Fruit fly (Drosophila melanogaster) whole organism, embryonic: ENCODE data around the gene CCAP-R.

ENCODE experiments used
- Atf-2 ChIP-seq: fragments of 200-800 bp; sonication (Bioruptor generic); optimal IDR thresholded peaks from 2 replicates; lab custom pipeline; 2016; ENCODE audit warnings: missing biosample characterization, missing genetic modification characterization
- Atf6 ChIP-seq: fragments of 200-800 bp; sonication (Bioruptor generic); IDR thresholded peaks from 2 replicates; pipeline ENCODE4 v1.3.6; 2022; ENCODE audit warnings: missing biosample characterization, missing genetic modification characterization
- Awh ChIP-seq: fragments of 200-800 bp; sonication (Bioruptor generic); IDR thresholded peaks from 2 replicates; pipeline ENCODE4, ENCODE4 v1.3.6; 2022; ENCODE audit warnings: missing biosample characterization, missing genetic modification characterization
- CG10321 ChIP-seq: fragments of 200-800 bp; sonication (Bioruptor generic); IDR thresholded peaks from 2 replicates; pipeline ENCODE4 v1.3.6; 2022; ENCODE audit warnings: missing biosample characterization, missing genetic modification characterization
- CG10565 ChIP-seq: fragments of 200-800 bp; sonication (Bioruptor generic); optimal IDR thresholded peaks from 3 replicates; lab custom pipeline; 2016; ENCODE audit warnings: missing biosample characterization, mild to moderate bottlenecking, missing genetic modification characterization
- CG12299 ChIP-seq: fragments of 200-800 bp; sonication (Bioruptor generic); optimal IDR thresholded peaks from 2 replicates; lab custom pipeline; 2018; ENCODE audit warnings: missing biosample characterization, mild to moderate bottlenecking, missing genetic modification characterization
- CG13123 ChIP-seq: fragments of 200-800 bp; sonication (Bioruptor generic); optimal IDR thresholded peaks from 2 replicates; lab custom pipeline; 2016; ENCODE audit warnings: missing biosample characterization, missing genetic modification characterization
- CG13424 ChIP-seq: fragments of 200-800 bp; sonication (Bioruptor generic); optimal IDR thresholded peaks from 2 replicates; lab custom pipeline; 2019; ENCODE audit warnings: missing biosample characterization, mild to moderate bottlenecking, missing genetic modification characterization, moderate library complexity
- CG15696 ChIP-seq: fragments of 200-800 bp; sonication (Bioruptor generic); optimal IDR thresholded peaks from 2 replicates; lab custom pipeline; 2019; ENCODE audit warnings: missing biosample characterization, mild to moderate bottlenecking, missing genetic modification characterization, moderate library complexity
- CG16779 ChIP-seq: fragments of 200-800 bp; sonication (Bioruptor generic); IDR thresholded peaks from 2 replicates; pipeline ENCODE4 v1.3.6; 2022; ENCODE audit warnings: missing biosample characterization, missing genetic modification characterization
- CG16813 ChIP-seq: fragments of 200-800 bp; sonication (Bioruptor generic); IDR thresholded peaks from 3 replicates; pipeline ENCODE4 v1.3.6; 2022; ENCODE audit warnings: missing biosample characterization, missing genetic modification characterization; ENCODE audit not compliant: partially characterized antibody
- CG17385 ChIP-seq: fragments of 200-800 bp; sonication (Bioruptor generic); optimal IDR thresholded peaks from 3 replicates; lab custom pipeline; 2018; ENCODE audit warnings: missing biosample characterization, mild to moderate bottlenecking, missing genetic modification characterization
- CG18262 ChIP-seq: fragments of 200-800 bp; optimal IDR thresholded peaks from 3 replicates; lab custom pipeline; 2019; ENCODE audit warnings: missing biosample characterization, mild to moderate bottlenecking, missing genetic modification characterization, moderate library complexity
- CG18764 ChIP-seq: fragments of 200-800 bp; sonication (Bioruptor generic); optimal IDR thresholded peaks from 3 replicates; lab custom pipeline; 2016; ENCODE audit warnings: missing biosample characterization, missing genetic modification characterization
- CG34422 ChIP-seq: fragments of 200-800 bp; sonication (Bioruptor generic); IDR thresholded peaks from 3 replicates; pipeline ENCODE4 v1.3.6; 2022; ENCODE audit warnings: missing biosample characterization, missing genetic modification characterization
- CG6683 ChIP-seq: fragments of 200-800 bp; sonication (Bioruptor generic); optimal IDR thresholded peaks from 2 replicates; lab custom pipeline; 2017; ENCODE audit warnings: missing biosample characterization, mild to moderate bottlenecking, missing genetic modification characterization, missing genetic modification reagents
- CG8944 ChIP-seq: fragments of 200-800 bp; sonication (Bioruptor generic); optimal IDR thresholded peaks from 3 replicates; lab custom pipeline; 2016; ENCODE audit warnings: missing biosample characterization, missing genetic modification characterization
- CG9817 ChIP-seq: fragments of 200-800 bp; sonication (Bioruptor generic); optimal IDR thresholded peaks from 2 replicates; lab custom pipeline; 2018; ENCODE audit warnings: missing biosample characterization, mild to moderate bottlenecking, missing genetic modification characterization, moderate library complexity
- CHES-1-like ChIP-seq: fragments of 200-800 bp; sonication (Bioruptor generic); optimal IDR thresholded peaks from 2 replicates; lab custom pipeline; 2016; ENCODE audit warnings: missing biosample characterization, missing genetic modification characterization
- CTCF ChIP-seq: fragments of 200-800 bp; sonication (Bioruptor generic); optimal IDR thresholded peaks from 2 replicates; lab custom pipeline; 2017; ENCODE audit warnings: missing biosample characterization, mild to moderate bottlenecking, missing genetic modification characterization, moderate library complexity
- D ChIP-seq, 2 experiments: fragments of 200-800 bp in 1 of 2; fragments of >200 bp in 1 of 2; sonication (Bioruptor generic) in 1 of 2; optimal IDR thresholded peaks; 2 replicates in 1 of 2; 3 replicates in 1 of 2; lab custom pipeline; 2017; ENCODE audit warnings: mild to moderate bottlenecking in 1 of 2, missing biosample characterization in 1 of 2, missing genetic modification characterization in 1 of 2, missing genetic modification reagents in 1 of 2
- Ets97D ChIP-seq: fragments of 200-800 bp; sonication (Bioruptor generic); optimal IDR thresholded peaks from 3 replicates; lab custom pipeline; 2016; ENCODE audit warnings: missing biosample characterization, missing genetic modification characterization
- HLHmδ ChIP-seq: fragments of 200-800 bp; sonication (Bioruptor generic); optimal IDR thresholded peaks from 2 replicates; lab custom pipeline; 2018; ENCODE audit warnings: missing biosample characterization, mild to moderate bottlenecking, missing genetic modification characterization, moderate library complexity
- HmgD ChIP-seq: fragments of 200-800 bp; sonication (Bioruptor generic); optimal IDR thresholded peaks from 3 replicates; lab custom pipeline; 2016; ENCODE audit warnings: missing biosample characterization, missing genetic modification characterization
- Meics ChIP-seq: fragments of 200-800 bp; sonication (Bioruptor generic); optimal IDR thresholded peaks from 2 replicates; lab custom pipeline; 2017; ENCODE audit warnings: missing biosample characterization, mild to moderate bottlenecking, missing genetic modification characterization
- Sin3A ChIP-seq: fragments of >200 bp; optimal IDR thresholded peaks from 2 replicates; lab custom pipeline; 2018
- Ssrp ChIP-seq: fragments of 200-800 bp; sonication (Bioruptor generic); optimal IDR thresholded peaks from 2 replicates; lab custom pipeline; 2018; ENCODE audit warnings: missing biosample characterization, mild to moderate bottlenecking, missing genetic modification characterization, moderate library complexity
- Trl ChIP-seq, 3 experiments: fragments of >200 bp in 2 of 3; fragments of 200-800 bp in 1 of 3; sonication (Bioruptor generic) in 1 of 3; optimal IDR thresholded peaks; 2 replicates in 1 of 3; 3 replicates in 2 of 3; lab custom pipeline; 2016 to 2017; ENCODE audit warnings: missing biosample characterization in 1 of 3, missing genetic modification characterization in 1 of 3
- bbx ChIP-seq: fragments of 200-800 bp; sonication (Bioruptor generic); IDR thresholded peaks from 2 replicates; pipeline ENCODE4 v1.3.6; 2022; ENCODE audit warnings: missing biosample characterization, missing genetic modification characterization; ENCODE audit not compliant: partially characterized antibody
- bigmax ChIP-seq: fragments of 200-800 bp; sonication (Bioruptor generic); optimal IDR thresholded peaks from 2 replicates; lab custom pipeline; 2018; ENCODE audit warnings: missing biosample characterization, mild to moderate bottlenecking, missing genetic modification characterization
- cg ChIP-seq: fragments of 200-800 bp; sonication (Bioruptor generic); optimal IDR thresholded peaks from 3 replicates; lab custom pipeline; 2019; ENCODE audit warnings: missing biosample characterization, mild to moderate bottlenecking, missing genetic modification characterization, moderate library complexity
- chinmo ChIP-seq: fragments of 200-800 bp; sonication (Bioruptor generic); IDR thresholded peaks from 4 replicates; pipeline ENCODE4 v1.3.6; 2022; ENCODE audit warnings: missing biosample characterization, missing genetic modification characterization; ENCODE audit not compliant: partially characterized antibody
- chm ChIP-seq: fragments of 200-800 bp; sonication (Bioruptor generic); IDR thresholded peaks from 2 replicates; pipeline ENCODE4 v1.3.6; 2022; ENCODE audit warnings: missing biosample characterization, missing genetic modification characterization
- exex ChIP-seq: fragments of 200-800 bp; sonication (Bioruptor generic); optimal IDR thresholded peaks from 4 replicates; lab custom pipeline; 2018; ENCODE audit warnings: missing biosample characterization, mild to moderate bottlenecking, missing genetic modification characterization, moderate library complexity
- grn ChIP-seq: fragments of 200-800 bp; sonication (Bioruptor generic); optimal IDR thresholded peaks from 3 replicates; lab custom pipeline; 2017; ENCODE audit warnings: missing biosample characterization, missing genetic modification characterization
- ham ChIP-seq: fragments of 200-800 bp; sonication (Bioruptor generic); IDR thresholded peaks from 2 replicates; pipeline ENCODE4 v1.3.6; 2022; ENCODE audit warnings: missing biosample characterization, missing genetic modification characterization
- knrl ChIP-seq: fragments of 200-800 bp; sonication (Bioruptor generic); IDR thresholded peaks from 3 replicates; pipeline ENCODE4 v1.3.6; 2022; ENCODE audit warnings: missing biosample characterization, missing genetic modification characterization; ENCODE audit not compliant: partially characterized antibody
- lola ChIP-seq, 3 experiments: fragments of >200 bp in 2 of 3; fragments of 200-800 bp in 1 of 3; sonication (Bioruptor generic) in 1 of 3; optimal IDR thresholded peaks; 2 replicates each; lab custom pipeline; 2017 to 2019; ENCODE audit warnings: missing biosample characterization in 3 of 3, missing genetic modification characterization in 3 of 3, mild to moderate bottlenecking in 1 of 3, moderate library complexity in 1 of 3
- lov ChIP-seq, 2 experiments: fragments of 200-800 bp in 1 of 2; fragments of >200 bp in 1 of 2; sonication (Bioruptor generic) in 1 of 2; IDR thresholded peaks in 1 of 2; optimal IDR thresholded peaks in 1 of 2; 2 replicates in 1 of 2; 3 replicates in 1 of 2; pipeline versions ENCODE4 v1.3.6 to Lab custom; 2017 to 2022; ENCODE audit warnings: missing biosample characterization in 1 of 2, missing genetic modification characterization in 1 of 2
- rib ChIP-seq: fragments of 200-800 bp; sonication (Bioruptor generic); IDR thresholded peaks from 2 replicates; pipeline ENCODE4 v1.3.6; 2022; ENCODE audit warnings: missing biosample characterization, missing genetic modification characterization
- sisA ChIP-seq: fragments of 200-800 bp; sonication (Bioruptor generic); IDR thresholded peaks from 2 replicates; pipeline ENCODE4 v1.3.6; 2022; ENCODE audit warnings: missing biosample characterization, missing genetic modification characterization
- slou ChIP-seq: fragments of 200-800 bp; sonication (Bioruptor generic); optimal IDR thresholded peaks from 3 replicates; lab custom pipeline; 2016; ENCODE audit warnings: missing biosample characterization, missing genetic modification characterization
- sr ChIP-seq: fragments of 200-800 bp; sonication (Bioruptor generic); IDR thresholded peaks from 3 replicates; pipeline ENCODE4 v1.3.6; 2022; ENCODE audit warnings: missing biosample characterization, missing genetic modification characterization
- vnd ChIP-seq: fragments of 200-800 bp; sonication (Bioruptor generic); IDR thresholded peaks from 3 replicates; pipeline ENCODE4 v1.3.6; 2022; ENCODE audit warnings: missing biosample characterization, missing genetic modification characterization; ENCODE audit not compliant: partially characterized antibody
- vvl ChIP-seq: fragments of 200-800 bp; sonication (Bioruptor generic); IDR thresholded peaks from 2 replicates; pipeline ENCODE4 v1.3.6; 2022; ENCODE audit warnings: missing biosample characterization, missing genetic modification characterization

The CCAP-R gene

DNA sequence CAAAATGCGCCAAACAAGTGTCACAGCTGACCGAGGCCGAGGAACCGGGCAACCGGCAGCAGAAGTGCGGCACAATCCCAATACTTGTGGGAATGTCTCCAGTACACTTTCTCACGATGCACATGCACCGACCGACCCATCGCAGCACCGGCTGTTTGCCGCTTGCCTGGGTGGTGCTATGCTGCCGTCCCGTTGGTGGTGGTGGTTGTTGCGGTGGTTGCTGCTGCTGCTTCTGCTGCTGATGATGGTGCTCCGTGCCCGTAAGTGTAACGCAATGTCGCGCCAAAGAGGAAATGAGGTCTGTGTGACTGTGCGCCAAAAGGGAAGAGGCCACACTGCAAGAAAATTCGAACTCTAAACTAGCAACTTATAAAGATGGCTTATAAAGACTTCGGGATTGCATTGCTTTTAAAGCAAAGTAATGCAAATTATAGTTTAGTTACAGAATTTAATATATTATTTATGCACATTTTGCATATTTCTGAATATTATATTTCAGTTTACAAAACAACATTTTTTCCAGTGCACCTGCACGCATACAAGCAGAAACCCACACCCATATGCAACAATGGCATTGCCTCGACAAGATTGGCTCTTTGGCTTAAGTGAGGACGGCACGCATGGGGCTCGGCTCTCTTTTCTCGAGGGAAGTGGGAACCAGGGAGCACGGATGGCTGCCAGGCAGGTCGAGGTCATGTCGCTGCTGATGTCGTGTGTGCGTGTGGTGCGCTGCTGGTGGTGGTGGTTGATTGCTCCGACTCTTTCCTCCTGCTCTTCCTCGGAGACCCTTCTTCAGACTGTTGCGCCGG lies 40.3 kb upstream of the CCAP-R start, which contains the start of gene CG43116 (continued):
- no peak for TF ChIP-seq knrl (GFP tag; lab: Robert Waterston, UW)
- no peak for TF ChIP-seq exex (tag; lab: Kevin White, UChicago)

DNA sequence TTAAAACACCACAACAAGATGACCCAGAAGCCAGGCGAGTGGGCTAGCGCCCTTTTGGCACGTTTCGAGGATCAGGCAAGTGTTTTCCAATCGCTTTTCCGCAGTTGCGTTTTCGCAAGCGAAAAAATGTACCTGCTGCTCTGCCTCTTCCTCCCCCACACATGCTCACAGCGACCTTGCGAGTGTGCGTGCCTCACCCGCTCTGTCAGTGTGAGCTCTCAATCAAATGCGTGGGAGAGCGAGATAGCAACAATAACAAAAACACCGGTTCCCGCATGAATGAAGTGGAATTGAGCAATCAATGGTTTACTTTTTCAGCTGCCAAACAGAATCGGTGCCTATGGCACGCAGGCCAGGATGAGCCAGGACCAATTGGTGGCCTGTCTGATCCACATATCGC lies 27.2 kb upstream of the CCAP-R start:
- TF ChIP-seq sisA (no peak), vvl (GFP tag; lab: Robert Waterston, UW) (no peak), CG13424 (no peak), sr (peak; percentile 76), CG18764 (GFP tag; lab: Kevin White, UChicago) (no peak), HmgD (no peak), Atf6 (GFP tag; lab: Robert Waterston, UW) (0 out of 2 replicates have a peak, but pooled peaks have one; percentile 30), CG9817 (no peak), lola (GFP tag; optimal IDR thresholded peaks at IDR 0.05; lab: Kevin White, UChicago) (peak in 1 of 3 experiments; percentile 23), CHES-1-like (peak; percentile 50), bbx (peak; percentile 16; the same call in 1 of the 2 replicates), CG18262 (tag; lab: Kevin White, UChicago) (no peak), slou (GFP tag; lab: Kevin White, UChicago) (no peak), CG16779 (GFP tag; lab: Robert Waterston, UW) (0 out of 2 replicates have a peak, but pooled peaks have one; percentile 32), vnd (no peak), Awh (GFP tag; lab: Robert Waterston, UW) (0 out of 2 replicates have a peak, but pooled peaks have one; percentile 10), Atf-2 (no peak), CG6683 (GFP tag; lab: Kevin White, UChicago) (no peak), Meics (no peak), CG8944 (GFP tag; lab: Kevin White, UChicago) (no peak), bigmax (no peak), cg (GFP tag; lab: Kevin White, UChicago) (peak; percentile 96), lov (optimal IDR thresholded peaks at IDR 0.05; lab: Kevin White, UChicago) (no peak), lov (GFP tag; IDR thresholded peaks at IDR 0.05; lab: Robert Waterston, UW) (no peak), CTCF (no peak), rib (GFP tag; lab: Robert Waterston, UW) (peak; percentile 17; the same call in 1 of the 2 replicates), Ets97D (GFP tag; lab: Kevin White, UChicago) (no peak), CG13123 (GFP tag; lab: Kevin White, UChicago) (no peak), Ssrp (no peak), CG16813 (GFP tag; lab: Robert Waterston, UW) (no peak), D (optimal IDR thresholded peaks at IDR 0.05; lab: Kevin White, UChicago) (peak; percentile 43), D (GFP tag; optimal IDR thresholded peaks at IDR 0.05; lab: Kevin White, UChicago) (no peak), CG34422 (GFP tag; lab: Robert Waterston, UW) (peak; percentile 96), Trl (optimal IDR thresholded peaks at IDR 0.05; lab: Kevin White, UChicago) (peak in 1 of 2 experiments; percentile 21), Trl (GFP tag; optimal IDR thresholded peaks at IDR 0.05; lab: Kevin White, UChicago) (no peak), exex (tag; lab: Kevin White, UChicago) (no peak), CG12299 (tag; lab: Kevin White, UChicago) (no peak), Sin3A (lab: Kevin White, UChicago) (peak; percentile 57), CG10321 (GFP tag; lab: Robert Waterston, UW) (peak; percentile 62; the same call in 1 of the 2 replicates), CG17385 (peak; percentile 92), CG15696 (tag; lab: Kevin White, UChicago) (no peak), HLHmδ (GFP tag; lab: Kevin White, UChicago) (peak; percentile 85), chinmo (GFP tag; lab: Robert Waterston, UW) (peak; percentile 42; the same call in 3 of the 4 replicates), ham (GFP tag; lab: Robert Waterston, UW) (no peak), grn (GFP tag; lab: Kevin White, UChicago) (no peak), chm (GFP tag; lab: Robert Waterston, UW) (peak; percentile 6; the same call in 1 of the 2 replicates), CG10565 (GFP tag; lab: Kevin White, UChicago) (no peak)
